Fruit fly (Drosophila melanogaster) whole organism, embryonic: ENCODE measurements around the gene CG8292.

ENCODE experiments used
- Bgb ChIP-seq: fragments of 200-800 bp; sonication (Bioruptor generic); IDR thresholded peaks from 2 replicates; pipeline ENCODE4 v1.3.6; 2022; ENCODE audit warnings: missing biosample characterization, missing genetic modification characterization; ENCODE audit not compliant: partially characterized antibody
- Bteb2 ChIP-seq: fragments of 200-800 bp; sonication (Bioruptor generic); optimal IDR thresholded peaks from 2 replicates; lab custom pipeline; 2016; ENCODE audit warnings: missing biosample characterization, missing genetic modification characterization
- CG13287 ChIP-seq: fragments of 200-800 bp; sonication (Bioruptor generic); IDR thresholded peaks from 2 replicates; pipeline ENCODE4 v1.3.6; 2022; ENCODE audit warnings: missing biosample characterization, missing genetic modification characterization; ENCODE audit not compliant: partially characterized antibody
- CG14441 ChIP-seq: fragments of 200-800 bp; sonication (Bioruptor generic); IDR thresholded peaks from 2 replicates; pipeline ENCODE4 v1.3.6; 2022; ENCODE audit warnings: missing biosample characterization, missing genetic modification characterization
- CG15514 ChIP-seq: fragments of 200-800 bp; sonication (Bioruptor generic); optimal IDR thresholded peaks from 3 replicates; lab custom pipeline; 2017; ENCODE audit warnings: missing biosample characterization, missing genetic modification characterization, mild to moderate bottlenecking, moderate library complexity, missing genetic modification reagents
- CG2120 ChIP-seq: fragments of 200-800 bp; sonication (Bioruptor generic); optimal IDR thresholded peaks from 3 replicates; lab custom pipeline; 2016; ENCODE audit warnings: missing biosample characterization, missing genetic modification characterization
- CG3065 ChIP-seq: fragments of 200-800 bp; sonication (Bioruptor generic); optimal IDR thresholded peaks from 2 replicates; lab custom pipeline; 2016; ENCODE audit warnings: missing biosample characterization, missing genetic modification characterization
- CG3281 ChIP-seq: fragments of 200-800 bp; sonication (Bioruptor generic); optimal IDR thresholded peaks from 3 replicates; lab custom pipeline; 2017; ENCODE audit warnings: missing biosample characterization, mild to moderate bottlenecking, missing genetic modification characterization
- CG33557 ChIP-seq: fragments of 200-800 bp; sonication (Bioruptor generic); optimal IDR thresholded peaks from 2 replicates; lab custom pipeline; 2019; ENCODE audit warnings: missing biosample characterization, mild to moderate bottlenecking, missing genetic modification characterization, moderate library complexity
- CG34224 ChIP-seq: fragments of 200-800 bp; sonication (Bioruptor generic); IDR thresholded peaks from 3 replicates; pipeline ENCODE4 v1.3.6; 2022; ENCODE audit warnings: missing biosample characterization, missing genetic modification characterization; ENCODE audit not compliant: partially characterized antibody
- CG4424 ChIP-seq: fragments of 200-800 bp; sonication (Bioruptor generic); optimal IDR thresholded peaks from 3 replicates; lab custom pipeline; 2016; ENCODE audit warnings: missing biosample characterization, missing genetic modification characterization
- CG5180 ChIP-seq: fragments of 200-800 bp; sonication (Bioruptor generic); optimal IDR thresholded peaks from 3 replicates; lab custom pipeline; 2017; ENCODE audit warnings: missing biosample characterization, missing genetic modification characterization, mild to moderate bottlenecking, moderate library complexity, missing genetic modification reagents
- CG7372 ChIP-seq: fragments of 200-800 bp; sonication (Bioruptor generic); IDR thresholded peaks from 2 replicates; pipeline ENCODE4 v1.3.6; 2022; ENCODE audit warnings: missing biosample characterization, missing genetic modification characterization
- CG7745 ChIP-seq: fragments of 200-800 bp; sonication (Bioruptor generic); optimal IDR thresholded peaks from 2 replicates; lab custom pipeline; 2018; ENCODE audit warnings: missing biosample characterization, mild to moderate bottlenecking, missing genetic modification characterization, moderate library complexity
- CG7928 ChIP-seq: fragments of 200-800 bp; sonication (Bioruptor generic); optimal IDR thresholded peaks from 2 replicates; lab custom pipeline; 2017; ENCODE audit warnings: missing biosample characterization, mild to moderate bottlenecking, missing genetic modification characterization
- CG8290 ChIP-seq, 3 experiments: fragments of 200-800 bp; sonication (Bioruptor generic); optimal IDR thresholded peaks; 2 replicates each; lab custom pipeline; 2016 to 2019; ENCODE audit warnings: missing biosample characterization in 3 of 3, missing genetic modification characterization in 3 of 3, mild to moderate bottlenecking in 2 of 3, moderate library complexity in 1 of 3
- CG8388 ChIP-seq: fragments of 200-800 bp; sonication (Bioruptor generic); optimal IDR thresholded peaks from 2 replicates; lab custom pipeline; 2019; ENCODE audit warnings: missing biosample characterization, mild to moderate bottlenecking, missing genetic modification characterization, moderate library complexity
- CTCF ChIP-seq: fragments of 200-800 bp; sonication (Bioruptor generic); optimal IDR thresholded peaks from 2 replicates; lab custom pipeline; 2017; ENCODE audit warnings: missing biosample characterization, mild to moderate bottlenecking, missing genetic modification characterization, moderate library complexity
- Dad ChIP-seq: fragments of 200-800 bp; sonication (Bioruptor generic); optimal IDR thresholded peaks from 3 replicates; lab custom pipeline; 2016; ENCODE audit warnings: missing biosample characterization, missing genetic modification characterization
- Dbx ChIP-seq: fragments of 200-800 bp; sonication (Bioruptor generic); IDR thresholded peaks from 3 replicates; pipeline ENCODE4 v1.3.6; 2022; ENCODE audit warnings: missing biosample characterization, missing genetic modification characterization
- Dek ChIP-seq: fragments of 200-800 bp; sonication (Bioruptor generic); optimal IDR thresholded peaks from 3 replicates; lab custom pipeline; 2019; ENCODE audit warnings: missing biosample characterization, mild to moderate bottlenecking, missing genetic modification characterization, moderate library complexity
- E2f2 ChIP-seq: fragments of 200-800 bp; sonication (Bioruptor generic); IDR thresholded peaks from 2 replicates; pipeline ENCODE4 v1.3.6; 2022; ENCODE audit warnings: missing biosample characterization, missing genetic modification characterization
- Ets97D ChIP-seq: fragments of 200-800 bp; sonication (Bioruptor generic); optimal IDR thresholded peaks from 3 replicates; lab custom pipeline; 2016; ENCODE audit warnings: missing biosample characterization, missing genetic modification characterization
- Fer2 ChIP-seq: fragments of 200-800 bp; sonication (Bioruptor generic); optimal IDR thresholded peaks from 2 replicates; lab custom pipeline; 2018; ENCODE audit warnings: missing biosample characterization, mild to moderate bottlenecking, missing genetic modification characterization, moderate library complexity
- Hey ChIP-seq: fragments of 200-800 bp; sonication (Bioruptor generic); optimal IDR thresholded peaks from 3 replicates; lab custom pipeline; 2018; ENCODE audit warnings: missing biosample characterization, mild to moderate bottlenecking, missing genetic modification characterization
- Hmx ChIP-seq: fragments of 200-800 bp; sonication (Bioruptor generic); optimal IDR thresholded peaks from 2 replicates; lab custom pipeline; 2016; ENCODE audit warnings: missing biosample characterization, missing genetic modification characterization
- Hr51 ChIP-seq, 2 experiments: fragments of 200-800 bp; sonication (Bioruptor generic); optimal IDR thresholded peaks; 2 replicates in 1 of 2; 3 replicates in 1 of 2; lab custom pipeline; 2016 to 2018; ENCODE audit warnings: missing biosample characterization in 2 of 2, missing genetic modification characterization in 2 of 2, mild to moderate bottlenecking in 1 of 2, moderate library complexity in 1 of 2
- Lhr ChIP-seq: fragments of 200-800 bp; sonication (Bioruptor generic); optimal IDR thresholded peaks from 3 replicates; lab custom pipeline; 2017; ENCODE audit warnings: mild to moderate bottlenecking, missing biosample characterization, missing genetic modification reagents, missing genetic modification characterization
- Myb ChIP-seq: fragments of 200-800 bp; sonication (Bioruptor generic); optimal IDR thresholded peaks from 2 replicates; lab custom pipeline; 2016; ENCODE audit warnings: missing biosample characterization, missing genetic modification characterization
- Oli ChIP-seq: fragments of 200-800 bp; sonication (Bioruptor generic); optimal IDR thresholded peaks from 2 replicates; lab custom pipeline; 2018; ENCODE audit warnings: missing biosample characterization, mild to moderate bottlenecking, missing genetic modification characterization, moderate library complexity
- Ravus ChIP-seq: fragments of 200-800 bp; sonication (Bioruptor generic); IDR thresholded peaks from 2 replicates; pipeline ENCODE4 v1.3.6; 2022; ENCODE audit warnings: missing biosample characterization, missing genetic modification characterization
- Rfx ChIP-seq: fragments of 200-800 bp; sonication (Bioruptor generic); IDR thresholded peaks from 2 replicates; pipeline ENCODE4 v1.3.6; 2022; ENCODE audit warnings: missing biosample characterization, missing genetic modification characterization
- Xbp1 ChIP-seq: fragments of 200-800 bp; sonication (Bioruptor generic); optimal IDR thresholded peaks from 3 replicates; lab custom pipeline; 2016; ENCODE audit warnings: missing biosample characterization, mild to moderate bottlenecking, missing genetic modification characterization
- al ChIP-seq: fragments of 200-800 bp; sonication (Bioruptor generic); IDR thresholded peaks from 2 replicates; pipeline ENCODE4 v1.3.6; 2022; ENCODE audit warnings: missing biosample characterization, missing genetic modification characterization
- aop ChIP-seq: fragments of 200-800 bp; sonication (Bioruptor generic); IDR thresholded peaks from 2 replicates; pipeline ENCODE4 v1.3.6; 2022; ENCODE audit warnings: missing biosample characterization, missing genetic modification characterization
- chinmo ChIP-seq: fragments of 200-800 bp; sonication (Bioruptor generic); IDR thresholded peaks from 4 replicates; pipeline ENCODE4 v1.3.6; 2022; ENCODE audit warnings: missing biosample characterization, missing genetic modification characterization; ENCODE audit not compliant: partially characterized antibody
- crp ChIP-seq, 2 experiments: fragments of 200-800 bp; sonication (Bioruptor generic); optimal IDR thresholded peaks; 2 replicates in 1 of 2; 3 replicates in 1 of 2; lab custom pipeline; 2017; ENCODE audit warnings: missing biosample characterization in 2 of 2, missing genetic modification characterization in 2 of 2, mild to moderate bottlenecking in 1 of 2, moderate library complexity in 1 of 2
- dpn ChIP-seq, 2 experiments: fragments of 200-800 bp; sonication (Bioruptor generic); optimal IDR thresholded peaks; 3 replicates each; lab custom pipeline; 2016; ENCODE audit warnings: missing biosample characterization in 2 of 2, missing genetic modification characterization in 2 of 2
- hb ChIP-seq: fragments of 200-800 bp; sonication (Bioruptor generic); IDR thresholded peaks from 3 replicates; pipeline ENCODE4 v1.3.6; 2022; ENCODE audit warnings: missing biosample characterization, missing genetic modification characterization; ENCODE audit not compliant: partially characterized antibody
- lbe ChIP-seq: fragments of 200-800 bp; sonication (Bioruptor generic); optimal IDR thresholded peaks from 2 replicates; lab custom pipeline; 2016; ENCODE audit warnings: missing biosample characterization, mild to moderate bottlenecking, missing genetic modification characterization
- lilli ChIP-seq: fragments of 200-800 bp; sonication (Bioruptor generic); optimal IDR thresholded peaks from 3 replicates; lab custom pipeline; 2016; ENCODE audit warnings: missing biosample characterization, missing genetic modification characterization
- nerfin-1 ChIP-seq: fragments of 200-800 bp; sonication (Bioruptor generic); optimal IDR thresholded peaks from 3 replicates; lab custom pipeline; 2019; ENCODE audit warnings: missing biosample characterization, mild to moderate bottlenecking, missing genetic modification characterization, moderate library complexity
- nom ChIP-seq: fragments of 200-800 bp; sonication (Bioruptor generic); optimal IDR thresholded peaks from 2 replicates; lab custom pipeline; 2017; ENCODE audit warnings: missing biosample characterization, missing genetic modification characterization, mild to moderate bottlenecking, moderate library complexity, missing genetic modification reagents
- org-1 ChIP-seq: fragments of 200-800 bp; sonication (Bioruptor generic); optimal IDR thresholded peaks from 2 replicates; lab custom pipeline; 2017; ENCODE audit warnings: missing biosample characterization, missing genetic modification characterization
- pan ChIP-seq, 4 experiments: fragments of >200 bp in 3 of 4; fragments of 200-800 bp in 1 of 4; sonication (Bioruptor generic) in 1 of 4; optimal IDR thresholded peaks in 3 of 4; IDR thresholded peaks in 1 of 4; 2 replicates each; pipeline versions ENCODE4 v1.3.6 to Lab custom; 2017 to 2022; ENCODE audit warnings: missing biosample characterization in 2 of 4, missing genetic modification characterization in 2 of 4, mixed read lengths in 1 of 4
- prd ChIP-seq, 3 experiments: fragments of >200 bp in 2 of 3; fragments of 200-800 bp in 1 of 3; sonication (Bioruptor generic) in 1 of 3; optimal IDR thresholded peaks in 2 of 3; IDR thresholded peaks in 1 of 3; 2 replicates in 2 of 3; 3 replicates in 1 of 3; pipeline versions ENCODE4 v1.3.6 to Lab custom; 2017 to 2022; ENCODE audit warnings: missing biosample characterization in 1 of 3, missing genetic modification characterization in 1 of 3
- unpg ChIP-seq: fragments of 200-800 bp; sonication (Bioruptor generic); optimal IDR thresholded peaks from 3 replicates; lab custom pipeline; 2018; ENCODE audit warnings: missing biosample characterization, mild to moderate bottlenecking, missing genetic modification characterization, moderate library complexity
- wor ChIP-seq: fragments of 200-800 bp; sonication (Bioruptor generic); IDR thresholded peaks from 2 replicates; pipeline ENCODE4 v1.3.6; 2022; ENCODE audit warnings: missing biosample characterization, missing genetic modification characterization

CG8292 gene

dm6 chr2L:8239712-8240245 lies 22.0 kb upstream of the CG8292 start, which contains the start of gene Pvr (continued):
- TF ChIP-seq Myb (GFP tag; lab: Kevin White, UChicago): peak; percentile 97
- no peak for TF ChIP-seq prd (optimal IDR thresholded peaks at IDR 0.05; lab: Kevin White, UChicago)
- no peak for TF ChIP-seq prd (GFP tag; IDR thresholded peaks at IDR 0.05; lab: Robert Waterston, UW)
- TF ChIP-seq Lhr (GFP tag; lab: Kevin White, UChicago): peak; percentile 74
- no peak for TF ChIP-seq aop (GFP tag; lab: Robert Waterston, UW)
- no peak for TF ChIP-seq org-1 (GFP tag; lab: Kevin White, UChicago)
- TF ChIP-seq lbe (GFP tag; lab: Kevin White, UChicago): peak; percentile 32
- peak; percentile 22; the same call in 1 of the 3 replicates for TF ChIP-seq Dbx (GFP tag; lab: Robert Waterston, UW)
- TF ChIP-seq CG7372: no peak
- TF ChIP-seq E2f2 (GFP tag; lab: Robert Waterston, UW): peak; percentile 72
- peak; percentile 21 for TF ChIP-seq CG8290 (GFP tag; optimal IDR thresholded peaks at IDR 0.05; lab: Kevin White, UChicago)
- no peak for TF ChIP-seq CG8290 (tag; optimal IDR thresholded peaks at IDR 0.05; lab: Kevin White, UChicago)
- no peak for TF ChIP-seq Dek
- TF ChIP-seq Xbp1 (GFP tag; lab: Kevin White, UChicago): peak; percentile 23
- TF ChIP-seq Hmx: no peak
- no peak for TF ChIP-seq CG7928 (GFP tag; lab: Kevin White, UChicago)
- no peak for TF ChIP-seq al (GFP tag; lab: Robert Waterston, UW)
- TF ChIP-seq Ets97D (GFP tag; lab: Kevin White, UChicago): peak; percentile 71
- TF ChIP-seq CG3281 (GFP tag; lab: Kevin White, UChicago): peak; percentile 3
- TF ChIP-seq CG4424: no peak
- TF ChIP-seq unpg (GFP tag; lab: Kevin White, UChicago): no peak
- TF ChIP-seq CG8388: no peak
- peak in 1 of 2 experiments; percentile 21 for TF ChIP-seq dpn (GFP tag; optimal IDR thresholded peaks at IDR 0.05; lab: Kevin White, UChicago)
- peak; percentile 85 for TF ChIP-seq CG34224
- TF ChIP-seq Dad: peak; percentile 23
- no peak for TF ChIP-seq CG5180
- no peak for TF ChIP-seq Fer2 (tag; lab: Kevin White, UChicago)
- TF ChIP-seq crp (GFP tag; optimal IDR thresholded peaks at IDR 0.05; lab: Kevin White, UChicago): no peak
- TF ChIP-seq Ravus (GFP tag; lab: Robert Waterston, UW): no peak
- no peak for TF ChIP-seq CG14441 (GFP tag; lab: Robert Waterston, UW)
- TF ChIP-seq Bteb2: no peak
- TF ChIP-seq nerfin-1: no peak
- TF ChIP-seq CG2120: no peak
- TF ChIP-seq wor (GFP tag; lab: Robert Waterston, UW): no peak
- peak; percentile 97 for TF ChIP-seq Bgb (GFP tag; lab: Robert Waterston, UW)
- peak; percentile 94 for TF ChIP-seq chinmo (GFP tag; lab: Robert Waterston, UW)
- TF ChIP-seq hb (GFP tag; lab: Robert Waterston, UW): peak; percentile 89
- peak; percentile 6 for TF ChIP-seq CG33557
- TF ChIP-seq lilli (GFP tag; lab: Kevin White, UChicago): peak; percentile 24
- peak; percentile 60 for TF ChIP-seq CTCF (GFP tag; lab: Kevin White, UChicago)
- TF ChIP-seq Hr51 (GFP tag; optimal IDR thresholded peaks at IDR 0.05; lab: Kevin White, UChicago): no peak
- TF ChIP-seq nom (GFP tag; lab: Kevin White, UChicago): no peak
- no peak for TF ChIP-seq pan (optimal IDR thresholded peaks at IDR 0.05; lab: Kevin White, UChicago)
- TF ChIP-seq pan (GFP tag; optimal IDR thresholded peaks at IDR 0.05 in 1 of 2, IDR thresholded peaks at IDR 0.05 in 1 of 2): no peak
- TF ChIP-seq CG3065 (GFP tag; lab: Kevin White, UChicago): no peak
- TF ChIP-seq Rfx (GFP tag; lab: Robert Waterston, UW): peak; percentile 26; the same call in 1 of the 2 replicates
- TF ChIP-seq CG13287: peak; percentile 96
- no peak for TF ChIP-seq Hey (tag; lab: Kevin White, UChicago)
- no peak for TF ChIP-seq CG7745 (tag; lab: Kevin White, UChicago)
- TF ChIP-seq CG15514 (GFP tag; lab: Kevin White, UChicago): peak; percentile 71
- TF ChIP-seq Oli (tag; lab: Kevin White, UChicago): no peak
